Fruit fly (Drosophila melanogaster) whole organism, prepupa: ENCODE data around the gene CG32483.

Experiments used
- Blimp-1 ChIP-seq: fragments of 200-800 bp; sonication (Bioruptor generic); optimal IDR thresholded peaks from 3 replicates; lab custom pipeline; 2017; ENCODE audit warnings: missing biosample characterization, missing genetic modification characterization, mild to moderate bottlenecking, moderate library complexity, missing genetic modification reagents
- CG10631 ChIP-seq: fragments of 200-800 bp; sonication (Bioruptor generic); optimal IDR thresholded peaks from 2 replicates; lab custom pipeline; 2016; ENCODE audit warnings: missing biosample characterization, missing genetic modification characterization
- CG10669 ChIP-seq: fragments of 200-800 bp; sonication (Bioruptor generic); optimal IDR thresholded peaks from 3 replicates; lab custom pipeline; 2018; ENCODE audit warnings: missing biosample characterization, mild to moderate bottlenecking, missing genetic modification characterization, moderate library complexity
- CG11762 ChIP-seq: fragments of 200-800 bp; sonication (Bioruptor generic); optimal IDR thresholded peaks from 3 replicates; lab custom pipeline; 2016; ENCODE audit warnings: missing biosample characterization, missing genetic modification characterization; ENCODE audit not compliant: insufficient read depth
- CG3032 ChIP-seq: fragments of 200-800 bp; optimal IDR thresholded peaks from 2 replicates; lab custom pipeline; 2019; ENCODE audit warnings: missing biosample characterization, mild to moderate bottlenecking, missing genetic modification characterization, moderate library complexity
- CG31627 ChIP-seq: fragments of 200-800 bp; sonication (Bioruptor generic); optimal IDR thresholded peaks from 3 replicates; lab custom pipeline; 2016; ENCODE audit warnings: missing biosample characterization, missing genetic modification characterization
- CG32006 ChIP-seq: fragments of 200-800 bp; sonication (Bioruptor generic); optimal IDR thresholded peaks from 3 replicates; lab custom pipeline; 2017; ENCODE audit warnings: missing biosample characterization, mild to moderate bottlenecking, missing genetic modification characterization
- CG34406 ChIP-seq: fragments of 200-800 bp; sonication (Bioruptor generic); optimal IDR thresholded peaks from 3 replicates; lab custom pipeline; 2016; ENCODE audit warnings: missing biosample characterization, missing genetic modification characterization
- CG3919 ChIP-seq: fragments of 200-800 bp; sonication (Bioruptor generic); optimal IDR thresholded peaks from 3 replicates; lab custom pipeline; 2016; ENCODE audit warnings: missing biosample characterization, missing genetic modification characterization
- CG4318 ChIP-seq: fragments of 200-800 bp; sonication (Bioruptor generic); optimal IDR thresholded peaks from 3 replicates; lab custom pipeline; 2017; ENCODE audit warnings: missing biosample characterization, mild to moderate bottlenecking, missing genetic modification characterization
- CG6163 ChIP-seq: fragments of 200-800 bp; sonication (Bioruptor generic); IDR thresholded peaks from 3 replicates; pipeline ENCODE4 v1.3.6; 2022; ENCODE audit warnings: missing biosample characterization, missing genetic modification characterization
- CG6276 ChIP-seq: fragments of 200-800 bp; sonication (Bioruptor generic); optimal IDR thresholded peaks from 2 replicates; lab custom pipeline; 2017; ENCODE audit warnings: missing biosample characterization, mild to moderate bottlenecking, missing genetic modification characterization
- CG6792 ChIP-seq: fragments of 200-800 bp; sonication (Bioruptor generic); optimal IDR thresholded peaks from 3 replicates; lab custom pipeline; 2016; ENCODE audit warnings: missing biosample characterization, missing genetic modification characterization
- CG6808 ChIP-seq: fragments of 200-800 bp; sonication (Bioruptor generic); optimal IDR thresholded peaks from 3 replicates; lab custom pipeline; 2017; ENCODE audit warnings: missing biosample characterization, missing genetic modification characterization, mild to moderate bottlenecking, moderate library complexity, missing genetic modification reagents
- CG8119 ChIP-seq: fragments of 200-800 bp; sonication (Bioruptor generic); IDR thresholded peaks from 3 replicates; pipeline ENCODE4 v1.3.6; 2022; ENCODE audit warnings: missing biosample characterization, missing genetic modification characterization
- CG8319 ChIP-seq: fragments of 200-800 bp; sonication (Bioruptor generic); optimal IDR thresholded peaks from 3 replicates; lab custom pipeline; 2016; ENCODE audit warnings: missing biosample characterization, missing genetic modification characterization
- CG8632 ChIP-seq: fragments of 200-800 bp; sonication (Bioruptor generic); optimal IDR thresholded peaks from 3 replicates; lab custom pipeline; 2016; ENCODE audit warnings: missing biosample characterization, missing genetic modification characterization
- CG9139 ChIP-seq: fragments of 200-800 bp; sonication (Bioruptor generic); optimal IDR thresholded peaks from 3 replicates; lab custom pipeline; 2017; ENCODE audit warnings: missing biosample characterization, mild to moderate bottlenecking, missing genetic modification characterization
- Eip75B ChIP-seq: fragments of 200-800 bp; sonication (Bioruptor generic); optimal IDR thresholded peaks from 3 replicates; lab custom pipeline; 2016; ENCODE audit warnings: missing biosample characterization, missing genetic modification characterization
- Eip93F ChIP-seq: fragments of 200-800 bp; sonication (Bioruptor generic); optimal IDR thresholded peaks from 2 replicates; lab custom pipeline; 2016; ENCODE audit warnings: missing biosample characterization, mild to moderate bottlenecking, missing genetic modification characterization
- Ets21C ChIP-seq: fragments of 200-800 bp; sonication (Bioruptor generic); optimal IDR thresholded peaks from 3 replicates; lab custom pipeline; 2016; ENCODE audit warnings: missing biosample characterization, missing genetic modification characterization
- Gug ChIP-seq: fragments of 200-800 bp; sonication (Bioruptor generic); IDR thresholded peaks from 2 replicates; pipeline ENCODE4 v1.3.6; 2022; ENCODE audit warnings: missing biosample characterization, missing genetic modification characterization
- Lpt ChIP-seq: fragments of 200-800 bp; sonication (Bioruptor generic); optimal IDR thresholded peaks from 3 replicates; lab custom pipeline; 2016; ENCODE audit warnings: missing biosample characterization, missing genetic modification characterization
- OdsH ChIP-seq: fragments of 200-800 bp; sonication (Bioruptor generic); optimal IDR thresholded peaks from 3 replicates; lab custom pipeline; 2016; ENCODE audit warnings: missing biosample characterization, missing genetic modification characterization
- Smox ChIP-seq: fragments of 200-800 bp; sonication (Bioruptor generic); optimal IDR thresholded peaks from 3 replicates; lab custom pipeline; 2016; ENCODE audit warnings: missing biosample characterization, missing genetic modification characterization
- Sox102F ChIP-seq: fragments of 200-800 bp; sonication (Bioruptor generic); optimal IDR thresholded peaks from 2 replicates; lab custom pipeline; 2016; ENCODE audit warnings: missing biosample characterization, mild to moderate bottlenecking, missing genetic modification characterization
- Sox15 ChIP-seq: fragments of 200-800 bp; sonication (Bioruptor generic); optimal IDR thresholded peaks from 3 replicates; lab custom pipeline; 2016; ENCODE audit warnings: missing biosample characterization, missing genetic modification characterization
- achi ChIP-seq: fragments of 200-800 bp; sonication (Bioruptor generic); optimal IDR thresholded peaks from 3 replicates; lab custom pipeline; 2016; ENCODE audit warnings: missing biosample characterization, missing genetic modification characterization
- acj6 ChIP-seq: fragments of 200-800 bp; sonication (Bioruptor generic); optimal IDR thresholded peaks from 3 replicates; lab custom pipeline; 2016; ENCODE audit warnings: missing biosample characterization, missing genetic modification characterization
- cyc ChIP-seq: fragments of 200-800 bp; sonication (Bioruptor generic); optimal IDR thresholded peaks from 3 replicates; lab custom pipeline; 2016; ENCODE audit warnings: missing biosample characterization, missing genetic modification characterization
- dac ChIP-seq: fragments of 200-800 bp; sonication (Bioruptor generic); optimal IDR thresholded peaks from 2 replicates; lab custom pipeline; 2017; ENCODE audit warnings: missing biosample characterization, mild to moderate bottlenecking, missing genetic modification characterization
- dsx ChIP-seq: fragments of 200-800 bp; optimal IDR thresholded peaks from 3 replicates; lab custom pipeline; 2019; ENCODE audit warnings: missing biosample characterization, mild to moderate bottlenecking, missing genetic modification characterization, moderate library complexity; ENCODE audit not compliant: poor library complexity, severe bottlenecking
- eg ChIP-seq: fragments of 200-800 bp; sonication (Bioruptor generic); IDR thresholded peaks from 3 replicates; pipeline ENCODE4 v1.3.6; 2022; ENCODE audit warnings: missing biosample characterization, missing genetic modification characterization
- esn ChIP-seq: fragments of 200-800 bp; sonication (Bioruptor generic); optimal IDR thresholded peaks from 2 replicates; lab custom pipeline; 2016; ENCODE audit warnings: missing biosample characterization, mild to moderate bottlenecking, missing genetic modification characterization, moderate library complexity
- fd85E ChIP-seq: fragments of 200-800 bp; sonication (Bioruptor generic); optimal IDR thresholded peaks from 3 replicates; lab custom pipeline; 2016; ENCODE audit warnings: missing biosample characterization, missing genetic modification characterization
- fkh ChIP-seq: fragments of 200-800 bp; sonication (Bioruptor generic); optimal IDR thresholded peaks from 3 replicates; lab custom pipeline; 2017; ENCODE audit warnings: missing biosample characterization, mild to moderate bottlenecking, missing genetic modification characterization, moderate library complexity
- lz ChIP-seq: fragments of 200-800 bp; sonication (Bioruptor generic); optimal IDR thresholded peaks from 3 replicates; lab custom pipeline; 2016; ENCODE audit warnings: missing biosample characterization, missing genetic modification characterization
- net ChIP-seq: fragments of 200-800 bp; sonication (Bioruptor generic); optimal IDR thresholded peaks from 3 replicates; lab custom pipeline; 2016; ENCODE audit warnings: missing biosample characterization, missing genetic modification characterization
- salr ChIP-seq, 2 experiments: fragments of 200-800 bp; sonication (Bioruptor generic); optimal IDR thresholded peaks; 3 replicates each; lab custom pipeline; 2016 to 2018; ENCODE audit warnings: missing biosample characterization in 2 of 2, missing genetic modification characterization in 2 of 2, mild to moderate bottlenecking in 1 of 2
- spab ChIP-seq: fragments of 200-800 bp; sonication (Bioruptor generic); optimal IDR thresholded peaks from 2 replicates; lab custom pipeline; 2017; ENCODE audit warnings: missing biosample characterization, mild to moderate bottlenecking, missing genetic modification characterization, missing genetic modification reagents
- ss ChIP-seq, 2 experiments: fragments of 200-800 bp; sonication (Bioruptor generic); optimal IDR thresholded peaks; 2 replicates in 1 of 2; 3 replicates in 1 of 2; lab custom pipeline; 2017 to 2018; ENCODE audit warnings: mild to moderate bottlenecking in 2 of 2, missing biosample characterization in 2 of 2, missing genetic modification characterization in 2 of 2, moderate library complexity in 1 of 2
- vri ChIP-seq: fragments of 200-800 bp; sonication (Bioruptor generic); optimal IDR thresholded peaks from 3 replicates; lab custom pipeline; 2016; ENCODE audit warnings: missing biosample characterization, mild to moderate bottlenecking, missing genetic modification characterization

The CG32483 gene

DNA sequence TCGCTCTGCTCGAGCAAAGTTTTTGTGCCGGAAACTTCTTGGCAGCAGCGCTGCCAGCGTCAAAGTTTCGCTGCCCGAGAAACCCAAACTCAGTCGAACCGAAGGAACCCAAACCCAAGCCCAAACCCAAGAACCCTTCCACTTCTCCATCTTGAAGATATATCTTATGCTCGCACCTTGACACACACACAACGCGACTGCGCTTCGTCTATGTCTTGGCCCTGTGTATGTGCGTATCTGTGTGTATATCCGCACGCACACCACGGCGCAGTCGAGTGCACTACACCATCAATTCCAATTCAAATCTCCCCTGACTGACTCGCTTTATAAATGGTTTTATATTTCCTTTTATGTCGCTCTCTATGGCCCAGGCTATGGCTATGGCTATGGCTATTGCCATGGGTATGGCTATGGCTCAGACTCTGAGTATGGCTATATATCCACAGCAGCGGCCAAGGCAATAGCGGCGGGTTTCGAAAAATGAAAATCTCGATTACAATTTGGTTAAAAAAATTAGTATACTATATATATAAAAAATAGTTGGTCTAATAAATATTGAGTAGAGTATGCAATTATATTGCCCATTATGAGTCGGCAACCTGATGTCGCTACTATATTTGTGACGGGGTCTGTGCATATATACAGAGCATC lies 6.6 kb upstream of the CG32483 start (continued):
- TF ChIP-seq cyc (peak; percentile 72), fkh (GFP tag; lab: Kevin White, UChicago) (peak; percentile 64), CG3919 (GFP tag; lab: Kevin White, UChicago) (peak; percentile 93), CG9139 (GFP tag; lab: Kevin White, UChicago) (peak; percentile 97), Lpt (GFP tag; lab: Kevin White, UChicago) (peak; percentile 92), CG10669 (GFP tag; lab: Kevin White, UChicago) (peak; percentile 97), CG31627 (GFP tag; lab: Kevin White, UChicago) (peak; percentile 60), acj6 (GFP tag; lab: Kevin White, UChicago) (peak; percentile 94), lz (GFP tag; lab: Kevin White, UChicago) (peak; percentile 80), CG34406 (GFP tag; lab: Kevin White, UChicago) (peak; percentile 93), fd85E (peak; percentile 78), achi (GFP tag; lab: Kevin White, UChicago) (peak; percentile 95), Gug (GFP tag; lab: Robert Waterston, UW) (peak; percentile 93), Eip75B (GFP tag; lab: Kevin White, UChicago) (peak; percentile 89), Eip93F (peak; percentile 69), CG6792 (peak; percentile 89), CG11762 (GFP tag; lab: Kevin White, UChicago) (peak; percentile 88), CG8319 (peak; percentile 89), CG32006 (GFP tag; lab: Kevin White, UChicago) (peak; percentile 95), net (GFP tag; lab: Kevin White, UChicago) (peak; percentile 91), CG4318 (GFP tag; lab: Kevin White, UChicago) (no peak), Blimp-1 (peak; percentile 76), eg (GFP tag; lab: Robert Waterston, UW) (peak; percentile 96), OdsH (GFP tag; lab: Kevin White, UChicago) (peak; percentile 92), Sox102F (peak; percentile 72), CG6808 (GFP tag; lab: Kevin White, UChicago) (peak; percentile 97), salr (GFP tag; optimal IDR thresholded peaks at IDR 0.05; lab: Kevin White, UChicago) (peak; percentile 75 to 93), esn (peak; percentile 85), dac (GFP tag; lab: Kevin White, UChicago) (peak; percentile 81), CG3032 (tag; lab: Kevin White, UChicago) (peak; percentile 98), dsx (GFP tag; lab: Kevin White, UChicago) (peak; percentile 96), CG8119 (GFP tag; lab: Robert Waterston, UW) (peak; percentile 97), CG10631 (GFP tag; lab: Kevin White, UChicago) (peak; percentile 96), CG8632 (GFP tag; lab: Kevin White, UChicago) (peak; percentile 93)

DNA sequence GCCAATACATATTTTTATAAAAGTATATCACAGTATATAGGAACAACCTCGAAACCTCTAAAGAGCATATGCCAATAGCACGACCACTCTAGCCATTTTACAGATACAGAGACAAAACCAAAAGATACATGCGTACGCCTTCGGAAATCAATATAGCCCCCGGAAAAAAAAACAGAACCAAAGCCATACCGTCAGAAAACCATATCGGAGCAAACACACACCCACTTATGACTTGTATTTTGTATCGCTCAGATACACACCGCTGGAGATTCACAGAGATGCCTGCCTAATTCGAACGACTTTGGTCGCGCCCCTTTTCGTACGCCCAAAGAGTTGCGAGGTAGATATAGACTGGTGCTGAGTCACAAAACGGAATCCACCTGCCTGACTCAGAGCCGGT lies 5.6 kb upstream of the CG32483 start:
- TF ChIP-seq Smox (GFP tag; lab: Kevin White, UChicago) (no peak), CG6163 (GFP tag; lab: Robert Waterston, UW) (no peak), CG8632 (GFP tag; lab: Kevin White, UChicago) (no peak), vri (GFP tag; lab: Kevin White, UChicago) (no peak), Lpt (GFP tag; lab: Kevin White, UChicago) (no peak), CG11762 (GFP tag; lab: Kevin White, UChicago) (no peak), CG6276 (no peak), esn (no peak), eg (GFP tag; lab: Robert Waterston, UW) (no peak), spab (GFP tag; lab: Kevin White, UChicago) (no peak), CG10669 (GFP tag; lab: Kevin White, UChicago) (no peak), ss (GFP tag; optimal IDR thresholded peaks at IDR 0.05; lab: Kevin White, UChicago) (no peak), Ets21C (GFP tag; lab: Kevin White, UChicago) (no peak), OdsH (GFP tag; lab: Kevin White, UChicago) (no peak), Sox15 (no peak), CG6792 (no peak), acj6 (GFP tag; lab: Kevin White, UChicago) (no peak), dsx (GFP tag; lab: Kevin White, UChicago) (no peak), fd85E (no peak)
